Fruit fly (Drosophila melanogaster) whole organism, embryonic: ENCODE data around the gene CG34136.

Source experiments
- B-H2 ChIP-seq: fragments of 200-800 bp; sonication (Bioruptor generic); optimal IDR thresholded peaks from 2 replicates; lab custom pipeline; 2018; ENCODE audit warnings: missing biosample characterization, mild to moderate bottlenecking, missing genetic modification characterization
- Bgb ChIP-seq: fragments of 200-800 bp; sonication (Bioruptor generic); IDR thresholded peaks from 2 replicates; pipeline ENCODE4 v1.3.6; 2022; ENCODE audit warnings: missing biosample characterization, missing genetic modification characterization; ENCODE audit not compliant: partially characterized antibody
- CG10543 ChIP-seq: fragments of 200-800 bp; sonication (Bioruptor generic); optimal IDR thresholded peaks from 3 replicates; lab custom pipeline; 2017; ENCODE audit warnings: missing biosample characterization, mild to moderate bottlenecking, missing genetic modification characterization, moderate library complexity
- CG11456 ChIP-seq: fragments of 200-800 bp; sonication (Bioruptor generic); IDR thresholded peaks from 3 replicates; pipeline ENCODE4 v1.3.6; 2022; ENCODE audit warnings: missing biosample characterization, missing genetic modification characterization
- CG11504 ChIP-seq: fragments of 200-800 bp; sonication (Bioruptor generic); optimal IDR thresholded peaks from 3 replicates; lab custom pipeline; 2019; ENCODE audit warnings: missing biosample characterization, mild to moderate bottlenecking, missing genetic modification characterization, moderate library complexity
- CG12299 ChIP-seq: fragments of 200-800 bp; sonication (Bioruptor generic); optimal IDR thresholded peaks from 2 replicates; lab custom pipeline; 2018; ENCODE audit warnings: missing biosample characterization, mild to moderate bottlenecking, missing genetic modification characterization
- CG12942 ChIP-seq: fragments of 200-800 bp; sonication (Bioruptor generic); optimal IDR thresholded peaks from 3 replicates; lab custom pipeline; 2016; ENCODE audit warnings: missing biosample characterization, missing genetic modification characterization
- CG14441 ChIP-seq: fragments of 200-800 bp; sonication (Bioruptor generic); IDR thresholded peaks from 2 replicates; pipeline ENCODE4 v1.3.6; 2022; ENCODE audit warnings: missing biosample characterization, missing genetic modification characterization
- CG15073 ChIP-seq: fragments of 200-800 bp; sonication (Bioruptor generic); optimal IDR thresholded peaks from 2 replicates; lab custom pipeline; 2016; ENCODE audit warnings: missing biosample characterization, missing genetic modification characterization
- CG15601 ChIP-seq: fragments of 200-800 bp; sonication (Bioruptor generic); optimal IDR thresholded peaks from 3 replicates; lab custom pipeline; 2019; ENCODE audit warnings: missing biosample characterization, mild to moderate bottlenecking, missing genetic modification characterization, moderate library complexity
- CG1603 ChIP-seq: fragments of 200-800 bp; sonication (Bioruptor generic); optimal IDR thresholded peaks from 2 replicates; lab custom pipeline; 2019; ENCODE audit warnings: missing biosample characterization, mild to moderate bottlenecking, missing genetic modification characterization, moderate library complexity
- CG17328 ChIP-seq: fragments of 200-800 bp; sonication (Bioruptor generic); IDR thresholded peaks from 2 replicates; pipeline ENCODE4 v1.3.6; 2022; ENCODE audit warnings: missing biosample characterization, missing genetic modification characterization
- CG2116 ChIP-seq: fragments of 200-800 bp; sonication (Bioruptor generic); optimal IDR thresholded peaks from 3 replicates; lab custom pipeline; 2018; ENCODE audit warnings: missing biosample characterization, mild to moderate bottlenecking, missing genetic modification characterization
- CG2202 ChIP-seq: fragments of 200-800 bp; sonication (Bioruptor generic); optimal IDR thresholded peaks from 2 replicates; lab custom pipeline; 2018; ENCODE audit warnings: missing biosample characterization, mild to moderate bottlenecking, missing genetic modification characterization
- CG31365 ChIP-seq: fragments of 200-800 bp; sonication (Bioruptor generic); optimal IDR thresholded peaks from 2 replicates; lab custom pipeline; 2018; ENCODE audit warnings: missing biosample characterization, mild to moderate bottlenecking, missing genetic modification characterization
- CG4328 ChIP-seq: fragments of 200-800 bp; sonication (Bioruptor generic); optimal IDR thresholded peaks from 3 replicates; lab custom pipeline; 2017; ENCODE audit warnings: missing biosample characterization, missing genetic modification reagents, missing genetic modification characterization
- CG7271 ChIP-seq: fragments of 200-800 bp; sonication (Bioruptor generic); optimal IDR thresholded peaks from 2 replicates; lab custom pipeline; 2018; ENCODE audit warnings: missing biosample characterization, mild to moderate bottlenecking, missing genetic modification characterization, moderate library complexity
- CG7786 ChIP-seq: fragments of 200-800 bp; sonication (Bioruptor generic); optimal IDR thresholded peaks from 2 replicates; lab custom pipeline; 2016; ENCODE audit warnings: missing biosample characterization, missing genetic modification characterization
- CG8388 ChIP-seq: fragments of 200-800 bp; sonication (Bioruptor generic); optimal IDR thresholded peaks from 2 replicates; lab custom pipeline; 2019; ENCODE audit warnings: missing biosample characterization, mild to moderate bottlenecking, missing genetic modification characterization, moderate library complexity
- Dbx ChIP-seq: fragments of 200-800 bp; sonication (Bioruptor generic); IDR thresholded peaks from 3 replicates; pipeline ENCODE4 v1.3.6; 2022; ENCODE audit warnings: missing biosample characterization, missing genetic modification characterization
- Deaf1 ChIP-seq: fragments of 200-800 bp; optimal IDR thresholded peaks from 3 replicates; lab custom pipeline; 2019; ENCODE audit warnings: missing biosample characterization, mild to moderate bottlenecking, missing genetic modification characterization, moderate library complexity
- Dfd ChIP-seq, 2 experiments: fragments of >200 bp; optimal IDR thresholded peaks; 2 replicates each; lab custom pipeline; 2017; ENCODE audit warnings: missing biosample characterization in 2 of 2, missing genetic modification characterization in 2 of 2
- Elba2 ChIP-seq: fragments of 200-800 bp; sonication (Bioruptor generic); optimal IDR thresholded peaks from 3 replicates; lab custom pipeline; 2016; ENCODE audit warnings: missing biosample characterization, missing genetic modification characterization
- Hmr ChIP-seq: fragments of 200-800 bp; sonication (Bioruptor generic); optimal IDR thresholded peaks from 3 replicates; lab custom pipeline; 2017; ENCODE audit warnings: mild to moderate bottlenecking, missing biosample characterization, missing genetic modification reagents, missing genetic modification characterization
- Hr51 ChIP-seq, 2 experiments: fragments of 200-800 bp; sonication (Bioruptor generic); optimal IDR thresholded peaks; 2 replicates in 1 of 2; 3 replicates in 1 of 2; lab custom pipeline; 2016 to 2018; ENCODE audit warnings: missing biosample characterization in 2 of 2, missing genetic modification characterization in 2 of 2, mild to moderate bottlenecking in 1 of 2, moderate library complexity in 1 of 2
- Jarid2 ChIP-seq: fragments of 200-800 bp; sonication (Bioruptor generic); optimal IDR thresholded peaks from 3 replicates; lab custom pipeline; 2017; ENCODE audit warnings: mild to moderate bottlenecking, missing biosample characterization, missing genetic modification reagents, missing genetic modification characterization
- Lim3 ChIP-seq: fragments of 200-800 bp; sonication (Bioruptor generic); IDR thresholded peaks from 2 replicates; pipeline ENCODE4 v1.3.6; 2022; ENCODE audit warnings: missing biosample characterization, missing genetic modification characterization
- Meics ChIP-seq: fragments of 200-800 bp; sonication (Bioruptor generic); optimal IDR thresholded peaks from 2 replicates; lab custom pipeline; 2017; ENCODE audit warnings: missing biosample characterization, mild to moderate bottlenecking, missing genetic modification characterization
- NC2α ChIP-seq: fragments of 200-800 bp; sonication (Bioruptor generic); optimal IDR thresholded peaks from 2 replicates; lab custom pipeline; 2016; ENCODE audit warnings: missing biosample characterization, missing genetic modification characterization
- Sox100B ChIP-seq: fragments of 200-800 bp; sonication (Bioruptor generic); optimal IDR thresholded peaks from 3 replicates; lab custom pipeline; 2018; ENCODE audit warnings: missing biosample characterization, mild to moderate bottlenecking, missing genetic modification characterization
- Ssrp ChIP-seq: fragments of 200-800 bp; sonication (Bioruptor generic); optimal IDR thresholded peaks from 2 replicates; lab custom pipeline; 2018; ENCODE audit warnings: missing biosample characterization, mild to moderate bottlenecking, missing genetic modification characterization, moderate library complexity
- chinmo ChIP-seq: fragments of 200-800 bp; sonication (Bioruptor generic); IDR thresholded peaks from 4 replicates; pipeline ENCODE4 v1.3.6; 2022; ENCODE audit warnings: missing biosample characterization, missing genetic modification characterization; ENCODE audit not compliant: partially characterized antibody
- corto ChIP-seq: fragments of 200-800 bp; sonication (Bioruptor generic); optimal IDR thresholded peaks from 2 replicates; lab custom pipeline; 2016; ENCODE audit warnings: missing biosample characterization, mild to moderate bottlenecking, missing genetic modification characterization, moderate library complexity
- crp ChIP-seq, 2 experiments: fragments of 200-800 bp; sonication (Bioruptor generic); optimal IDR thresholded peaks; 2 replicates in 1 of 2; 3 replicates in 1 of 2; lab custom pipeline; 2017; ENCODE audit warnings: missing biosample characterization in 2 of 2, missing genetic modification characterization in 2 of 2, mild to moderate bottlenecking in 1 of 2, moderate library complexity in 1 of 2
- ewg ChIP-seq: fragments of 200-800 bp; sonication (Bioruptor generic); optimal IDR thresholded peaks from 3 replicates; lab custom pipeline; 2017; ENCODE audit warnings: mild to moderate bottlenecking, missing biosample characterization, missing genetic modification reagents, missing genetic modification characterization
- jigr1 ChIP-seq: fragments of 200-800 bp; sonication (Bioruptor generic); IDR thresholded peaks from 3 replicates; pipeline ENCODE4 v1.3.6; 2022; ENCODE audit warnings: missing biosample characterization, missing genetic modification characterization
- jing ChIP-seq: fragments of 200-800 bp; sonication (Bioruptor generic); optimal IDR thresholded peaks from 2 replicates; lab custom pipeline; 2018; ENCODE audit warnings: missing biosample characterization, mild to moderate bottlenecking, missing genetic modification characterization
- lab ChIP-seq: fragments of 200-800 bp; sonication (Bioruptor generic); optimal IDR thresholded peaks from 3 replicates; lab custom pipeline; 2017; ENCODE audit warnings: missing biosample characterization, missing genetic modification characterization, mild to moderate bottlenecking, moderate library complexity, missing genetic modification reagents
- lilli ChIP-seq: fragments of 200-800 bp; sonication (Bioruptor generic); optimal IDR thresholded peaks from 3 replicates; lab custom pipeline; 2016; ENCODE audit warnings: missing biosample characterization, missing genetic modification characterization
- pum ChIP-seq: fragments of 200-800 bp; sonication (Bioruptor generic); optimal IDR thresholded peaks from 2 replicates; lab custom pipeline; 2016; ENCODE audit warnings: missing biosample characterization, missing genetic modification characterization
- pzg ChIP-seq: fragments of 200-800 bp; sonication (Bioruptor generic); optimal IDR thresholded peaks from 3 replicates; lab custom pipeline; 2018; ENCODE audit warnings: missing biosample characterization, mild to moderate bottlenecking, missing genetic modification characterization, moderate library complexity
- ro ChIP-seq: fragments of 200-800 bp; sonication (Bioruptor generic); IDR thresholded peaks from 2 replicates; pipeline ENCODE4 v1.3.6; 2022; ENCODE audit warnings: missing biosample characterization, missing genetic modification characterization
- stwl ChIP-seq: fragments of 200-800 bp; sonication (Bioruptor generic); optimal IDR thresholded peaks from 3 replicates; lab custom pipeline; 2018; ENCODE audit warnings: missing biosample characterization, mild to moderate bottlenecking, missing genetic modification characterization, moderate library complexity
- tna ChIP-seq: fragments of 200-800 bp; sonication (Bioruptor generic); IDR thresholded peaks from 2 replicates; pipeline ENCODE4 v1.3.6; 2022; ENCODE audit warnings: missing biosample characterization, missing genetic modification characterization; ENCODE audit not compliant: partially characterized antibody
- wdn ChIP-seq: fragments of 200-800 bp; sonication (Bioruptor generic); IDR thresholded peaks from 2 replicates; pipeline ENCODE4 v1.3.6; 2022; ENCODE audit warnings: missing biosample characterization, missing genetic modification characterization
- yki ChIP-seq: fragments of >200 bp; optimal IDR thresholded peaks from 3 replicates; lab custom pipeline; 2018
- zfh2 ChIP-seq: fragments of 200-800 bp; sonication (Bioruptor generic); optimal IDR thresholded peaks from 2 replicates; lab custom pipeline; 2016; ENCODE audit warnings: missing biosample characterization, missing genetic modification characterization

The CG34136 gene

DNA sequence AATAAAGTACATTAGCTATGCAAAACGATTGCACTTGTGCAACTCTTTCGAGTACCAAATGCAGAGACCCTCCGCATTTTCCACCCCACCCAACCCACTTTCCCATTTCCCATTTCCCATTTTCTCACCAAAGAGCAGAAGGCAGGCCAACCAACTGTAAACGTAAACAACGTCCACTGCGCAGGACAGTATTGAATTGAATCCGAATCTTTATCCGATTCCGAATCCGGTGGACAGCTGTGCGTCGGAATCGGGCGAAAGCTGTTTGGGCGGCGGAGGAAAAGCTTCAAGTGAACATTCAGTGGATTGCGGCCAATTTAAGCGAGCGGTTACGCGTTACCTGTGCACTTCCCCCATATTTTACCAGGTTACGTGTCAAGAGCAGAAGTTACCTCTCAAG is 21.6 kb upstream of the CG34136 start, which contains the start of gene tadr:
Gene tadr (plus strand): TSS at position 301 of the 400 bp plus-strand sequence.
- TF ChIP-seq CG7786 (GFP tag; lab: Kevin White, UChicago) (no peak), CG7271 (tag; lab: Kevin White, UChicago) (no peak), Meics (GFP tag; lab: Kevin White, UChicago) (no peak), pzg (peak; percentile 6), Dfd (GFP tag; optimal IDR thresholded peaks at IDR 0.05; lab: Kevin White, UChicago) (no peak), Jarid2 (GFP tag; lab: Kevin White, UChicago) (peak; percentile 11), CG8388 (GFP tag; lab: Kevin White, UChicago) (no peak), Elba2 (GFP tag; lab: Kevin White, UChicago) (no peak), Bgb (GFP tag; lab: Robert Waterston, UW) (0 out of 2 replicates have a peak, but pooled peaks have one; percentile 30), Hr51 (GFP tag; optimal IDR thresholded peaks at IDR 0.05; lab: Kevin White, UChicago) (peak in 1 of 2 experiments; percentile 35), yki (lab: Kevin White, UChicago) (no peak), CG12299 (tag; lab: Kevin White, UChicago) (no peak), ro (GFP tag; lab: Robert Waterston, UW) (no peak), Dbx (GFP tag; lab: Robert Waterston, UW) (no peak), CG15601 (tag; lab: Kevin White, UChicago) (no peak), CG10543 (GFP tag; lab: Kevin White, UChicago) (no peak), jigr1 (GFP tag; lab: Robert Waterston, UW) (no peak), wdn (GFP tag; lab: Robert Waterston, UW) (no peak), lilli (GFP tag; lab: Kevin White, UChicago) (no peak), pum (GFP tag; lab: Kevin White, UChicago) (no peak), CG17328 (GFP tag; lab: Robert Waterston, UW) (no peak), stwl (tag; lab: Kevin White, UChicago) (no peak), CG2202 (tag; lab: Kevin White, UChicago) (no peak), NC2α (no peak), zfh2 (no peak), crp (GFP tag; optimal IDR thresholded peaks at IDR 0.05; lab: Kevin White, UChicago) (peak in 1 of 2 experiments; percentile 22), CG31365 (no peak), CG4328 (no peak), Ssrp (tag; lab: Kevin White, UChicago) (no peak), Hmr (peak; percentile 12), chinmo (GFP tag; lab: Robert Waterston, UW) (0 out of 4 replicates have a peak, but pooled peaks have one; percentile 20), Deaf1 (tag; lab: Kevin White, UChicago) (peak; percentile 49), CG11504 (tag; lab: Kevin White, UChicago) (no peak), CG1603 (no peak), ewg (peak; percentile 79), tna (GFP tag; lab: Robert Waterston, UW) (no peak)

dm6 chr2L:21077849-21078248 is 18.9 kb upstream of the CG34136 start:
- TF ChIP-seq jing (GFP tag; lab: Kevin White, UChicago): no peak
- no peak for TF ChIP-seq corto (GFP tag; lab: Kevin White, UChicago)
- peak; percentile 95 for TF ChIP-seq CG15073 (GFP tag; lab: Kevin White, UChicago)
- TF ChIP-seq Lim3: no peak
- TF ChIP-seq CG12942 (GFP tag; lab: Kevin White, UChicago): no peak
- TF ChIP-seq CG15601 (tag; lab: Kevin White, UChicago): no peak
- no peak for TF ChIP-seq CG2116 (GFP tag; lab: Kevin White, UChicago)
- no peak for TF ChIP-seq lab (GFP tag; lab: Kevin White, UChicago)
- TF ChIP-seq Sox100B (GFP tag; lab: Kevin White, UChicago): no peak
- TF ChIP-seq CG14441 (GFP tag; lab: Robert Waterston, UW): no peak
- 0 out of 3 replicates have a peak, but pooled peaks have one; percentile 18 for TF ChIP-seq CG11456 (GFP tag; lab: Robert Waterston, UW)
- peak; percentile 68 for TF ChIP-seq CG8388 (GFP tag; lab: Kevin White, UChicago)
- TF ChIP-seq pum (GFP tag; lab: Kevin White, UChicago): no peak
- no peak for TF ChIP-seq B-H2 (GFP tag; lab: Kevin White, UChicago)
